Worm (Caenorhabditis elegans): ENCODE results near the gene pals-30.

DNA sequence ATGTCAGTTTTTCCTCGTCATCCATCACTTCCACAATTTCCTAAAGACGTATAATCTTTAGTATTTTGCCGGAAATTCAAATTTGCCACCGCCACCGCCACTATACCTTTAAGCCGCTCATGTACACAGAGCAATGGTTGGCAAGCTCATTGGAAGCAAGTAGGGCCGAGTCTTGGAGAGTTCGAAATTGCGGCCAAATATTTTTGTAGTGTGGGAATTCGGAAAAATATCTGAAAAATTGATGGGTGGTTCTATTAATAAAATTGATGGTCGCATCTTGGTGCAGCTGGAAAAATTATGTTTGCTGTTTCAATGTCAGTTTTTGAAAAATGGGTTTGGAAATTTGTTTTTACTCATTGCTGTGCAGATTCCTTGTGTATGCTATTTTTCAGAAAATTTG lies 19.9 kb upstream of the pals-30 start:
- TF ChIP-seq nhr-76 (tag; optimal IDR thresholded peaks at IDR 0.05) (no peak), unc-62 (GFP tag; optimal IDR thresholded peaks at IDR 0.05) (no peak), fos-1 (tag; optimal IDR thresholded peaks at IDR 0.05) (no peak), skn-1 (tag; optimal IDR thresholded peaks at IDR 0.05) (no peak), egl-27 (tag; optimal IDR thresholded peaks at IDR 0.05) (no peak), ZK546.5 (tag; optimal IDR thresholded peaks at IDR 0.05) (no peak), pha-4 (tag; optimal IDR thresholded peaks at IDR 0.05) (no peak), ztf-11 (tag; optimal IDR thresholded peaks at IDR 0.05) (no peak)

Data from whole organism, L3 larva.